Worm (Caenorhabditis elegans) whole organism, L3 larva: ENCODE results near the gene ZC53.2.

ENCODE experiments used
- ZK546.5 ChIP-seq: sonication (generic microtip); optimal IDR thresholded peaks from 2 replicates; lab custom pipeline; 2017; ENCODE audit warnings: missing biosample characterization, missing genetic modification characterization
- ceh-82 ChIP-seq: fragments of 150-350 bp; optimal IDR thresholded peaks from 2 replicates; lab custom pipeline; 2014; ENCODE audit warnings: missing biosample characterization, missing genetic modification characterization
- fos-1 ChIP-seq: fragments of 150-350 bp; optimal IDR thresholded peaks from 2 replicates; lab custom pipeline; 2014; ENCODE audit warnings: missing biosample characterization, missing genetic modification characterization
- nhr-237 ChIP-seq: fragments of 150-350 bp; optimal IDR thresholded peaks from 2 replicates; lab custom pipeline; 2014; ENCODE audit warnings: missing biosample characterization, missing genetic modification characterization
- nhr-76 ChIP-seq: fragments of 150-350 bp; sonication (generic microtip); optimal IDR thresholded peaks from 5 replicates; lab custom pipeline; 2014; ENCODE audit warnings: missing biosample characterization, missing genetic modification characterization
- pha-4 ChIP-seq: fragments of 150-350 bp; optimal IDR thresholded peaks from 2 replicates; lab custom pipeline; 2014; ENCODE audit warnings: missing biosample characterization, missing genetic modification reagents, missing genetic modification characterization
- unc-39 ChIP-seq: sonication (generic microtip); optimal IDR thresholded peaks from 4 replicates; lab custom pipeline; 2017; ENCODE audit warnings: missing biosample characterization, missing genetic modification characterization
- unc-62 ChIP-seq: fragments of 150-350 bp; sonication (generic microtip); optimal IDR thresholded peaks from 4 replicates; lab custom pipeline; 2014; ENCODE audit warnings: missing biosample characterization, missing genetic modification reagents, missing genetic modification characterization

- TF ChIP-seq pha-4 (tag; lab: Kevin White, UChicago) (no peak), unc-62 (GFP tag; lab: Kevin White, UChicago) (no peak), ZK546.5 (tag; lab: Kevin White, UChicago) (no peak), nhr-76 (tag; lab: Kevin White, UChicago) (no peak), unc-39 (no peak), fos-1 (no peak), ceh-82 (tag; lab: Kevin White, UChicago) (no peak), nhr-237 (tag; lab: Kevin White, UChicago) (no peak)
Observed at ce11 chrX:1901480-1901879, 22.6 kb downstream of the ZC53.2 start.
